Fruit fly (Drosophila melanogaster) whole organism, embryonic: ENCODE data around the gene CG32176.

Source experiments
- B-H2 ChIP-seq: fragments of 200-800 bp; sonication (Bioruptor generic); optimal IDR thresholded peaks from 2 replicates; lab custom pipeline; 2018; ENCODE audit warnings: missing biosample characterization, mild to moderate bottlenecking, missing genetic modification characterization
- CG10147 ChIP-seq: fragments of 200-800 bp; sonication (Bioruptor generic); optimal IDR thresholded peaks from 2 replicates; lab custom pipeline; 2019; ENCODE audit warnings: missing biosample characterization, mild to moderate bottlenecking, missing genetic modification characterization, moderate library complexity
- CG10431 ChIP-seq: fragments of 200-800 bp; sonication (Bioruptor generic); optimal IDR thresholded peaks from 3 replicates; lab custom pipeline; 2018; ENCODE audit warnings: missing biosample characterization, mild to moderate bottlenecking, missing genetic modification characterization
- CG10543 ChIP-seq: fragments of 200-800 bp; sonication (Bioruptor generic); optimal IDR thresholded peaks from 3 replicates; lab custom pipeline; 2017; ENCODE audit warnings: missing biosample characterization, mild to moderate bottlenecking, missing genetic modification characterization, moderate library complexity
- CG12219 ChIP-seq: fragments of 200-800 bp; sonication (Bioruptor generic); optimal IDR thresholded peaks from 3 replicates; lab custom pipeline; 2018; ENCODE audit warnings: missing biosample characterization, mild to moderate bottlenecking, missing genetic modification characterization
- CG13296 ChIP-seq: fragments of 200-800 bp; sonication (Bioruptor generic); optimal IDR thresholded peaks from 3 replicates; lab custom pipeline; 2018; ENCODE audit warnings: missing biosample characterization, mild to moderate bottlenecking, missing genetic modification characterization
- CG14710 ChIP-seq: fragments of 200-800 bp; sonication (Bioruptor generic); optimal IDR thresholded peaks from 3 replicates; lab custom pipeline; 2019; ENCODE audit warnings: missing biosample characterization, mild to moderate bottlenecking, missing genetic modification characterization, moderate library complexity
- CG15011 ChIP-seq: fragments of 200-800 bp; sonication (Bioruptor generic); optimal IDR thresholded peaks from 3 replicates; lab custom pipeline; 2018; ENCODE audit warnings: missing biosample characterization, mild to moderate bottlenecking, missing genetic modification characterization
- CG17186 ChIP-seq: fragments of 200-800 bp; sonication (Bioruptor generic); optimal IDR thresholded peaks from 3 replicates; lab custom pipeline; 2017; ENCODE audit warnings: missing biosample characterization, missing genetic modification reagents, missing genetic modification characterization
- CG2889 ChIP-seq: fragments of 200-800 bp; sonication (Bioruptor generic); IDR thresholded peaks from 3 replicates; pipeline ENCODE4 v1.3.6; 2022; ENCODE audit warnings: missing biosample characterization, missing genetic modification characterization
- CG4820 ChIP-seq: fragments of 200-800 bp; sonication (Bioruptor generic); optimal IDR thresholded peaks from 3 replicates; lab custom pipeline; 2016; ENCODE audit warnings: missing biosample characterization, missing genetic modification characterization
- CG7372 ChIP-seq: fragments of 200-800 bp; sonication (Bioruptor generic); IDR thresholded peaks from 2 replicates; pipeline ENCODE4 v1.3.6; 2022; ENCODE audit warnings: missing biosample characterization, missing genetic modification characterization
- CG9932 ChIP-seq: fragments of 200-800 bp; sonication (Bioruptor generic); IDR thresholded peaks from 2 replicates; pipeline ENCODE4 v1.3.6; 2022; ENCODE audit warnings: missing biosample characterization, missing genetic modification characterization
- CTCF ChIP-seq: fragments of 200-800 bp; sonication (Bioruptor generic); optimal IDR thresholded peaks from 2 replicates; lab custom pipeline; 2017; ENCODE audit warnings: missing biosample characterization, mild to moderate bottlenecking, missing genetic modification characterization, moderate library complexity
- CrebB ChIP-seq: fragments of 200-800 bp; sonication (Bioruptor generic); optimal IDR thresholded peaks from 3 replicates; lab custom pipeline; 2018; ENCODE audit warnings: missing biosample characterization, mild to moderate bottlenecking, missing genetic modification characterization
- Dad ChIP-seq: fragments of 200-800 bp; sonication (Bioruptor generic); optimal IDR thresholded peaks from 3 replicates; lab custom pipeline; 2016; ENCODE audit warnings: missing biosample characterization, missing genetic modification characterization
- Drgx ChIP-seq: fragments of 200-800 bp; sonication (Bioruptor generic); IDR thresholded peaks from 2 replicates; pipeline ENCODE4 v1.3.6; 2022; ENCODE audit warnings: missing biosample characterization, missing genetic modification characterization
- E2f1 ChIP-seq: fragments of 200-800 bp; sonication (Bioruptor generic); IDR thresholded peaks from 2 replicates; pipeline ENCODE4 v1.3.6; 2022; ENCODE audit warnings: missing biosample characterization, missing genetic modification characterization
- Ets97D ChIP-seq: fragments of 200-800 bp; sonication (Bioruptor generic); optimal IDR thresholded peaks from 3 replicates; lab custom pipeline; 2016; ENCODE audit warnings: missing biosample characterization, missing genetic modification characterization
- Fer1 ChIP-seq: fragments of 200-800 bp; sonication (Bioruptor generic); optimal IDR thresholded peaks from 2 replicates; lab custom pipeline; 2017; ENCODE audit warnings: missing biosample characterization, mild to moderate bottlenecking, missing genetic modification characterization
- HLH3B ChIP-seq: fragments of 200-800 bp; sonication (Bioruptor generic); IDR thresholded peaks from 2 replicates; pipeline ENCODE4 v1.3.6; 2022; ENCODE audit warnings: missing biosample characterization, missing genetic modification characterization
- HLHmδ ChIP-seq: fragments of 200-800 bp; sonication (Bioruptor generic); optimal IDR thresholded peaks from 2 replicates; lab custom pipeline; 2018; ENCODE audit warnings: missing biosample characterization, mild to moderate bottlenecking, missing genetic modification characterization, moderate library complexity
- Hmx ChIP-seq: fragments of 200-800 bp; sonication (Bioruptor generic); optimal IDR thresholded peaks from 2 replicates; lab custom pipeline; 2016; ENCODE audit warnings: missing biosample characterization, missing genetic modification characterization
- Med ChIP-seq: fragments of 200-800 bp; sonication (Bioruptor generic); peaks from one replicate; lab custom pipeline; 2016; ENCODE audit warnings: missing biosample characterization, missing genetic modification characterization, mild to moderate bottlenecking, inconsistent platforms, moderate library complexity
- Mes4 ChIP-seq: fragments of 200-800 bp; sonication (Bioruptor generic); optimal IDR thresholded peaks from 2 replicates; lab custom pipeline; 2016; ENCODE audit warnings: missing biosample characterization, missing genetic modification characterization
- Mrtf ChIP-seq: fragments of 200-800 bp; sonication (Bioruptor generic); IDR thresholded peaks from 3 replicates; pipeline ENCODE4 v1.3.6; 2022; ENCODE audit warnings: missing biosample characterization, missing genetic modification characterization
- NC2β ChIP-seq: fragments of 200-800 bp; sonication (Bioruptor generic); optimal IDR thresholded peaks from 2 replicates; lab custom pipeline; 2016; ENCODE audit warnings: missing biosample characterization, missing genetic modification characterization
- Nf-YC ChIP-seq: fragments of 200-800 bp; optimal IDR thresholded peaks from 3 replicates; lab custom pipeline; 2019; ENCODE audit warnings: missing biosample characterization, mild to moderate bottlenecking, missing genetic modification characterization, moderate library complexity
- Sox102F ChIP-seq: fragments of 200-800 bp; sonication (Bioruptor generic); optimal IDR thresholded peaks from 2 replicates; lab custom pipeline; 2018; ENCODE audit warnings: missing biosample characterization, mild to moderate bottlenecking, missing genetic modification characterization, moderate library complexity
- Ssrp ChIP-seq: fragments of 200-800 bp; sonication (Bioruptor generic); optimal IDR thresholded peaks from 2 replicates; lab custom pipeline; 2018; ENCODE audit warnings: missing biosample characterization, mild to moderate bottlenecking, missing genetic modification characterization, moderate library complexity
- TFAM ChIP-seq: fragments of 200-800 bp; sonication (Bioruptor generic); optimal IDR thresholded peaks from 2 replicates; lab custom pipeline; 2017; ENCODE audit warnings: missing biosample characterization, missing genetic modification characterization, inconsistent platforms
- al ChIP-seq: fragments of 200-800 bp; sonication (Bioruptor generic); IDR thresholded peaks from 2 replicates; pipeline ENCODE4 v1.3.6; 2022; ENCODE audit warnings: missing biosample characterization, missing genetic modification characterization
- amos ChIP-seq: fragments of 200-800 bp; sonication (Bioruptor generic); IDR thresholded peaks from 2 replicates; pipeline ENCODE4 v1.3.6; 2022; ENCODE audit warnings: missing biosample characterization, missing genetic modification characterization; ENCODE audit not compliant: partially characterized antibody
- cato ChIP-seq: fragments of 200-800 bp; sonication (Bioruptor generic); optimal IDR thresholded peaks from 2 replicates; lab custom pipeline; 2016; ENCODE audit warnings: missing biosample characterization, missing genetic modification characterization, borderline replicate concordance
- chif ChIP-seq, 2 experiments: fragments of 200-800 bp; sonication (Bioruptor generic); optimal IDR thresholded peaks; 3 replicates each; lab custom pipeline; 2016; ENCODE audit warnings: missing biosample characterization in 2 of 2, missing genetic modification characterization in 2 of 2
- crol ChIP-seq: fragments of 200-800 bp; sonication (Bioruptor generic); IDR thresholded peaks from 2 replicates; pipeline ENCODE4 v1.3.6; 2022; ENCODE audit warnings: missing biosample characterization, missing genetic modification characterization
- ems ChIP-seq: fragments of 200-800 bp; sonication (Bioruptor generic); optimal IDR thresholded peaks from 3 replicates; lab custom pipeline; 2016; ENCODE audit warnings: missing biosample characterization, missing genetic modification characterization
- kah ChIP-seq: fragments of 200-800 bp; sonication (Bioruptor generic); optimal IDR thresholded peaks from 2 replicates; lab custom pipeline; 2018; ENCODE audit warnings: missing biosample characterization, mild to moderate bottlenecking, missing genetic modification characterization
- ken ChIP-seq: fragments of 200-800 bp; sonication (Bioruptor generic); IDR thresholded peaks from 3 replicates; pipeline ENCODE4 v1.3.6; 2022; ENCODE audit warnings: missing biosample characterization, missing genetic modification characterization
- knrl ChIP-seq: fragments of 200-800 bp; sonication (Bioruptor generic); IDR thresholded peaks from 3 replicates; pipeline ENCODE4 v1.3.6; 2022; ENCODE audit warnings: missing biosample characterization, missing genetic modification characterization; ENCODE audit not compliant: partially characterized antibody
- mirr ChIP-seq: fragments of 200-800 bp; sonication (Bioruptor generic); optimal IDR thresholded peaks from 3 replicates; lab custom pipeline; 2018; ENCODE audit warnings: missing biosample characterization, mild to moderate bottlenecking, missing genetic modification characterization
- pfk ChIP-seq: fragments of 200-800 bp; sonication (Bioruptor generic); optimal IDR thresholded peaks from 2 replicates; lab custom pipeline; 2018; ENCODE audit warnings: missing biosample characterization, mild to moderate bottlenecking, missing genetic modification characterization, moderate library complexity
- pita ChIP-seq: fragments of 200-800 bp; sonication (Bioruptor generic); optimal IDR thresholded peaks from 2 replicates; lab custom pipeline; 2017; ENCODE audit warnings: missing biosample characterization, mild to moderate bottlenecking, missing genetic modification characterization
- sens-2 ChIP-seq: fragments of 200-800 bp; sonication (Bioruptor generic); IDR thresholded peaks from 2 replicates; pipeline ENCODE4 v1.3.6; 2022; ENCODE audit warnings: missing biosample characterization, missing genetic modification characterization
- slou ChIP-seq: fragments of 200-800 bp; sonication (Bioruptor generic); optimal IDR thresholded peaks from 3 replicates; lab custom pipeline; 2016; ENCODE audit warnings: missing biosample characterization, missing genetic modification characterization
- ssp ChIP-seq: fragments of 200-800 bp; sonication (Bioruptor generic); IDR thresholded peaks from 2 replicates; pipeline ENCODE4 v1.3.6; 2022; ENCODE audit warnings: missing biosample characterization, missing genetic modification characterization
- stwl ChIP-seq: fragments of 200-800 bp; sonication (Bioruptor generic); optimal IDR thresholded peaks from 3 replicates; lab custom pipeline; 2018; ENCODE audit warnings: missing biosample characterization, mild to moderate bottlenecking, missing genetic modification characterization, moderate library complexity
- tna ChIP-seq: fragments of 200-800 bp; sonication (Bioruptor generic); IDR thresholded peaks from 2 replicates; pipeline ENCODE4 v1.3.6; 2022; ENCODE audit warnings: missing biosample characterization, missing genetic modification characterization; ENCODE audit not compliant: partially characterized antibody
- trh ChIP-seq: fragments of 200-800 bp; sonication (Bioruptor generic); optimal IDR thresholded peaks from 2 replicates; lab custom pipeline; 2016; ENCODE audit warnings: missing biosample characterization, missing genetic modification characterization
- wek ChIP-seq: fragments of 200-800 bp; sonication (Bioruptor generic); optimal IDR thresholded peaks from 3 replicates; lab custom pipeline; 2018; ENCODE audit warnings: missing biosample characterization, mild to moderate bottlenecking, missing genetic modification characterization, moderate library complexity
- wor ChIP-seq: fragments of 200-800 bp; sonication (Bioruptor generic); IDR thresholded peaks from 2 replicates; pipeline ENCODE4 v1.3.6; 2022; ENCODE audit warnings: missing biosample characterization, missing genetic modification characterization
- z ChIP-seq: fragments of 200-800 bp; sonication (Bioruptor generic); IDR thresholded peaks from 3 replicates; pipeline ENCODE4 v1.3.6; 2022; ENCODE audit warnings: missing biosample characterization, missing genetic modification characterization

Gene CG32176

dm6 chr3L:17428779-17429178 lies 4.9 kb upstream of the CG32176 start, which contains the start of gene Gorab (continued):
- peak; percentile 60 for TF ChIP-seq CG15011 (GFP tag; lab: Kevin White, UChicago)
- TF ChIP-seq sens-2 (GFP tag; lab: Robert Waterston, UW) = peak; percentile 76
- TF ChIP-seq knrl = peak; percentile 66
- peak; percentile 79 for TF ChIP-seq slou (GFP tag; lab: Kevin White, UChicago)
- TF ChIP-seq CG17186 (GFP tag; lab: Kevin White, UChicago) = peak; percentile 33
- peak; percentile 60 for TF ChIP-seq crol (GFP tag; lab: Robert Waterston, UW)
- TF ChIP-seq Hmx (GFP tag; lab: Kevin White, UChicago) = peak; percentile 58
- peak; percentile 86 for TF ChIP-seq CG4820 (GFP tag; lab: Kevin White, UChicago)
- peak; percentile 90 for TF ChIP-seq Drgx
- peak; percentile 94 for TF ChIP-seq CG14710 (tag; lab: Kevin White, UChicago)
- peak; percentile 93 for TF ChIP-seq wor (GFP tag; lab: Robert Waterston, UW)
- TF ChIP-seq chif (GFP tag; optimal IDR thresholded peaks at IDR 0.05; lab: Kevin White, UChicago) = peak; percentile 62 to 79
- no peak for TF ChIP-seq kah
- TF ChIP-seq Med (GFP tag; lab: Kevin White, UChicago) = peak; percentile 95
- TF ChIP-seq Mrtf (GFP tag; lab: Robert Waterston, UW) = peak; percentile 93
- TF ChIP-seq CrebB (tag; lab: Kevin White, UChicago) = no peak
- no peak for TF ChIP-seq tna (GFP tag; lab: Robert Waterston, UW)
- TF ChIP-seq CTCF (GFP tag; lab: Kevin White, UChicago) = peak; percentile 17
- peak; percentile 82 for TF ChIP-seq Ets97D
- peak; percentile 65 for TF ChIP-seq NC2β (GFP tag; lab: Kevin White, UChicago)
- TF ChIP-seq Ssrp (tag; lab: Kevin White, UChicago) = peak; percentile 92
- peak; percentile 87 for TF ChIP-seq CG10147 (GFP tag; lab: Kevin White, UChicago)
- TF ChIP-seq CG12219 (GFP tag; lab: Kevin White, UChicago) = peak; percentile 26
- no peak for TF ChIP-seq mirr (GFP tag; lab: Kevin White, UChicago)
- TF ChIP-seq wek = no peak
- TF ChIP-seq cato (GFP tag; lab: Kevin White, UChicago) = peak; percentile 83
- peak; percentile 61 for TF ChIP-seq CG10543 (GFP tag; lab: Kevin White, UChicago)
- TF ChIP-seq Nf-YC = peak; percentile 67
- no peak for TF ChIP-seq z
- TF ChIP-seq ssp (GFP tag; lab: Robert Waterston, UW) = peak; percentile 96
- peak; percentile 24 for TF ChIP-seq B-H2 (GFP tag; lab: Kevin White, UChicago)
- TF ChIP-seq pfk = no peak
- TF ChIP-seq CG13296 (GFP tag; lab: Kevin White, UChicago) = peak; percentile 22
- TF ChIP-seq CG2889 (GFP tag; lab: Robert Waterston, UW) = peak; percentile 96
- TF ChIP-seq pita (GFP tag; lab: Kevin White, UChicago) = no peak
- TF ChIP-seq ken (GFP tag; lab: Robert Waterston, UW) = peak; percentile 87
- peak; percentile 72 for TF ChIP-seq trh (GFP tag; lab: Kevin White, UChicago)
- TF ChIP-seq Mes4 (GFP tag; lab: Kevin White, UChicago) = peak; percentile 58
- peak; percentile 93 for TF ChIP-seq stwl (tag; lab: Kevin White, UChicago)
- peak; percentile 54 for TF ChIP-seq amos (GFP tag; lab: Robert Waterston, UW)
- TF ChIP-seq E2f1 (GFP tag; lab: Robert Waterston, UW) = peak; percentile 96
- TF ChIP-seq al (GFP tag; lab: Robert Waterston, UW) = peak; percentile 96
- TF ChIP-seq ems (GFP tag; lab: Kevin White, UChicago) = peak; percentile 85
- peak; percentile 95 for TF ChIP-seq CG7372
- TF ChIP-seq HLHmδ (GFP tag; lab: Kevin White, UChicago) = no peak
- peak; percentile 91 for TF ChIP-seq Sox102F (GFP tag; lab: Kevin White, UChicago)
- peak; percentile 60 for TF ChIP-seq Fer1
- TF ChIP-seq HLH3B (GFP tag; lab: Robert Waterston, UW) = peak; percentile 95
- peak; percentile 73 for TF ChIP-seq Dad
- TF ChIP-seq CG9932 = peak; percentile 97
- TF ChIP-seq CG10431 = peak; percentile 53
- no peak for TF ChIP-seq TFAM (GFP tag; lab: Kevin White, UChicago)
